Worm (Caenorhabditis elegans): Measurements from ENCODE around the gene F58B4.7.
A peak's percentile ranks its signal among the peaks of the same experiment; 100 is the strongest.

Gene F58B4.7

DNA sequence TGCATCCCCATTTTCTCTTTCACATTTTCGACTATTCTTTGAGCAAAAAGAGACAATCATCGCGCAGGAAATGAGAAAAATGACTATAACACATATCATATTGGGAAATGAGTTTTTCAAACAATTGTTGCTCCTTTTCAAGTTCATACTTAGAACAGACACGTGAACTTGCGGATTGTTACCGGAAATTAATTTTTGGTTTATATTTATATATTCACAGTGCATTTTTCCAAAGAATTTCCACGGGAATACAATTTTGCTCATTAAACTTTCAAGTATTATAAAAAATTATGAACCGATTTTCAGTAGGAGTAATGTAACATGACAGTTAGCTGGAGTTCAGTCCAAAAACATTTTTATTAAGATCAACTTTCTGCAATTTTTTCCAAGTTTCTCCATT lies at the start of gene F58B4.7:
F58B4.7 (minus strand) TSS at position 101 of the 400 bp plus-strand sequence.
- TF ChIP-seq ama-1 (optimal IDR thresholded peaks at IDR 0.05) (no peak), daf-12 (tag; optimal IDR thresholded peaks at IDR 0.05) (no peak), nhr-67 (tag; optimal IDR thresholded peaks at IDR 0.05) (no peak), fos-1 (tag; optimal IDR thresholded peaks at IDR 0.05) (no peak), egl-5 (tag; optimal IDR thresholded peaks at IDR 0.05) (no peak), elt-3 (tag; optimal IDR thresholded peaks at IDR 0.05) (no peak), pqm-1 (tag; optimal IDR thresholded peaks at IDR 0.05) (no peak), mdl-1 (tag; optimal IDR thresholded peaks at IDR 0.05) (no peak), egl-27 (tag; optimal IDR thresholded peaks at IDR 0.05) (no peak), skn-1 (tag; optimal IDR thresholded peaks at IDR 0.05) (no peak), lin-39 (tag; optimal IDR thresholded peaks at IDR 0.05) (no peak), nhr-28 (tag; optimal IDR thresholded peaks at IDR 0.05) (no peak), aly-2 (tag; optimal IDR thresholded peaks at IDR 0.05) (no peak), nhr-76 (tag; optimal IDR thresholded peaks at IDR 0.05) (no peak)

ce11 chrV:10970930-10971329 lies 47.8 kb upstream of the F58B4.7 start:
- no peak for TF ChIP-seq snpc-4 (tag; optimal IDR thresholded peaks at IDR 0.05)
- no peak for TF ChIP-seq ceh-28 (tag; optimal IDR thresholded peaks at IDR 0.05)
- TF ChIP-seq eor-1 (tag; optimal IDR thresholded peaks at IDR 0.05) = no peak
- peak; percentile 38 for TF ChIP-seq nhr-23 (tag; optimal IDR thresholded peaks at IDR 0.05)

ce11 chrV:10970070-10970469 lies 46.9 kb upstream of the F58B4.7 start, which contains the start of gene F17C11.22:
Gene F17C11.22 (minus strand): TSS chrV:10970170.
- TF ChIP-seq nhr-67 (tag; optimal IDR thresholded peaks at IDR 0.05) = no peak

ce11 chrV:10967594-10968273 lies 44.6 kb upstream of the F58B4.7 start:
- TF ChIP-seq elt-2 (tag; optimal IDR thresholded peaks at IDR 0.05) = peak; percentile 13
- TF ChIP-seq mml-1 (tag; optimal IDR thresholded peaks at IDR 0.05) = no peak
- TF ChIP-seq nhr-11 (tag; optimal IDR thresholded peaks at IDR 0.05) = no peak
- no peak for TF ChIP-seq skn-1 (tag; optimal IDR thresholded peaks at IDR 0.05)
- TF ChIP-seq nhr-23 (tag; optimal IDR thresholded peaks at IDR 0.05) = no peak

DNA sequence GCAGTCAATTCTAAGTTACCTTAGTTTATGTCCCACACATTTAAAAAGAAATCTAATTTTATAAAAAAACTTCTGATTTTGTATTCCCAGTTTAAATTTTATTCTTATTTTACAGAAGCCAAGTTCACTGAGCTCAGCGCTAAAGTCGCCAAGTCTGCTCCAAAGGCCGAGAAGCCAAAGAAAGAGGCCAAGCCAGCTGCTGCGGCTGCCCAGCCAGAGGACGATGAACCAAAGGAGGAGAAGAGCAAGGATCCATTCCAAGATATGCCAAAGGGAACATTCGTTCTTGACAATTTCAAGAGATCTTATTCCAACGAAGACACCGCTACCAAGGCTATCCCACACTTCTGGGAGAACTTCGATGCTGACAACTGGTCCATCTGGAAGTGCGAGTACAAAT lies 43.7 kb upstream of the F58B4.7 start:
- no peak for TF ChIP-seq nhr-67 (tag; optimal IDR thresholded peaks at IDR 0.05)
- no peak for TF ChIP-seq ztf-11 (tag; optimal IDR thresholded peaks at IDR 0.05)
- no peak for TF ChIP-seq nhr-43 (tag; optimal IDR thresholded peaks at IDR 0.05; ENCODE audit: poor library complexity, severe bottlenecking)
- no peak for TF ChIP-seq egl-27 (tag; optimal IDR thresholded peaks at IDR 0.05)
- TF ChIP-seq ceh-16 (tag; optimal IDR thresholded peaks at IDR 0.05) = no peak
- TF ChIP-seq fkh-2 (tag; optimal IDR thresholded peaks at IDR 0.05) = no peak
- no peak for TF ChIP-seq ztf-4 (tag; optimal IDR thresholded peaks at IDR 0.05)
- TF ChIP-seq ceh-28 (tag; optimal IDR thresholded peaks at IDR 0.05) = no peak
- TF ChIP-seq nhr-76 (tag; optimal IDR thresholded peaks at IDR 0.05) = no peak
- no peak for TF ChIP-seq egl-5 (tag; optimal IDR thresholded peaks at IDR 0.05)
- no peak for TF ChIP-seq lsy-12 (tag; optimal IDR thresholded peaks at IDR 0.05)
- no peak for TF ChIP-seq jun-1 (tag; optimal IDR thresholded peaks at IDR 0.05)
- TF ChIP-seq skn-1 (tag; optimal IDR thresholded peaks at IDR 0.05) = no peak
- no peak for TF ChIP-seq nfya-1 (tag; optimal IDR thresholded peaks at IDR 0.05; ENCODE audit: insufficient read depth)
- TF ChIP-seq eor-1 (tag; optimal IDR thresholded peaks at IDR 0.05) = no peak
- TF ChIP-seq nhr-28 (tag; optimal IDR thresholded peaks at IDR 0.05) = no peak

ce11 chrV:10965501-10965900 lies 42.4 kb upstream of the F58B4.7 start, which contains the start of the genes ctf-4 and eef-1G:
Gene ctf-4 (minus strand): TSS chrV:10965539.
Gene eef-1G (plus strand): TSS chrV:10965719.
- TF ChIP-seq sea-2 (GFP tag; optimal IDR thresholded peaks at IDR 0.05) = no peak
- TF ChIP-seq lsy-12 (tag; optimal IDR thresholded peaks at IDR 0.05) = peak; percentile 93
- peak; percentile 82 for TF ChIP-seq ceh-28 (tag; optimal IDR thresholded peaks at IDR 0.05)
- no peak for TF ChIP-seq unc-39 (tag; optimal IDR thresholded peaks at IDR 0.05)
- peak; percentile 92 for TF ChIP-seq egl-27 (tag; optimal IDR thresholded peaks at IDR 0.05)
- no peak for TF ChIP-seq nhr-237 (tag; optimal IDR thresholded peaks at IDR 0.05)
- TF ChIP-seq aly-2 (tag; optimal IDR thresholded peaks at IDR 0.05) = no peak
- TF ChIP-seq zag-1 (tag; optimal IDR thresholded peaks at IDR 0.05) = no peak
- TF ChIP-seq lin-15B (tag; optimal IDR thresholded peaks at IDR 0.05) = peak; percentile 98
- peak; percentile 90 for TF ChIP-seq jun-1 (tag; optimal IDR thresholded peaks at IDR 0.05)
- TF ChIP-seq nhr-11 (tag; optimal IDR thresholded peaks at IDR 0.05) = peak; percentile 91
- peak; percentile 88 for TF ChIP-seq skn-1 (tag; optimal IDR thresholded peaks at IDR 0.05)
- peak; percentile 99 for TF ChIP-seq pha-4 (tag; optimal IDR thresholded peaks at IDR 0.05)
- TF ChIP-seq ZK546.5 (tag; optimal IDR thresholded peaks at IDR 0.05) = no peak
- no peak for TF ChIP-seq nhr-12 (tag; optimal IDR thresholded peaks at IDR 0.05)
- no peak for TF ChIP-seq ceh-9 (tag; optimal IDR thresholded peaks at IDR 0.05)
- peak; percentile 91 for TF ChIP-seq elt-2 (tag; optimal IDR thresholded peaks at IDR 0.05)
- peak; percentile 97 for TF ChIP-seq egl-5 (tag; optimal IDR thresholded peaks at IDR 0.05)
- peak; percentile 99 for TF ChIP-seq nhr-23 (tag; optimal IDR thresholded peaks at IDR 0.05)
- peak; percentile 26 for TF ChIP-seq nhr-76 (tag; optimal IDR thresholded peaks at IDR 0.05)
- no peak for TF ChIP-seq mml-1 (tag; optimal IDR thresholded peaks at IDR 0.05)
- TF ChIP-seq fos-1 (tag; optimal IDR thresholded peaks at IDR 0.05) = peak; percentile 72
- TF ChIP-seq nhr-25 (tag; optimal IDR thresholded peaks at IDR 0.05) = peak; percentile 99
- TF ChIP-seq ceh-82 (tag; optimal IDR thresholded peaks at IDR 0.05) = peak; percentile 80
- TF ChIP-seq nfya-1 (tag; optimal IDR thresholded peaks at IDR 0.05; ENCODE audit: insufficient read depth) = peak; percentile 97
- peak; percentile 61 for TF ChIP-seq ama-1 (optimal IDR thresholded peaks at IDR 0.05)
- TF ChIP-seq eor-1 (tag; optimal IDR thresholded peaks at IDR 0.05) = no peak
